Fruit fly (Drosophila melanogaster): ENCODE results near the gene CG32266.
A peak's percentile ranks its signal among the peaks of the same experiment; 100 is the strongest.

The CG32266 gene

DNA sequence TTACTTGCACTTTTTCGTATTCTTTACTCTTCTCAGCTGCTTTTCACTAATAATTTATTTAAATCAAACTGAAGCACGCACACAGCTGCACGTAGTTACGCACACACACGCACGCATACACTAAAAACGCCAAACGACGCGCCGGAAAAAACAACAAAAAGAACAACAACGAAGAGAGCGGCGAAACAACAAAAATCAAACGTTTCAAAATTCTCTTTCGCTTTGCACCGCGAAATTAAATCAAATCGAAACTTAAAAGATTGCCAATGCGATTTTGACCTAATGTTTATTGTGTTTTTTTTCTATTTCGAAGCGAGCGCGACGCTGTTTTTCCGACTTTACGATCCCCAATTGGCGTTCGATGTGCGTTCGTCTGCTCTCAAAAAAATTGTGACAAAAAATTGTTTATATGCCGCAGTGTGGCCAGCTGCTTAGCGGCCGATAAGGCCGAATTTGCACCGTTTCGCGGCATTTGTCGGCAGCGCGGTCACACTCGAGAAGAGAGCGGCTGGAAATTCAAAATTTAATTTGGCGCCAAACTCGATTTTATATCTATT lies 2.9 kb upstream of the CG32266 start (continued):
- TF ChIP-seq CG10209 (GFP tag; optimal IDR thresholded peaks at IDR 0.05) (peak; percentile 7), CG15073 (GFP tag; optimal IDR thresholded peaks at IDR 0.05) (no peak), her (GFP tag; optimal IDR thresholded peaks at IDR 0.05) (peak; percentile 16), CG3838 (GFP tag; optimal IDR thresholded peaks at IDR 0.05) (no peak), lmd (GFP tag; IDR thresholded peaks at IDR 0.05) (no peak), tgo (GFP tag; IDR thresholded peaks at IDR 0.05) (no peak), insv (GFP tag; optimal IDR thresholded peaks at IDR 0.05) (peak in 1 of 2 experiments; percentile 61), CG9437 (GFP tag; optimal IDR thresholded peaks at IDR 0.05) (no peak), Sin3A (optimal IDR thresholded peaks at IDR 0.05) (peak; percentile 2), CG5953 (GFP tag; IDR thresholded peaks at IDR 0.05) (no peak), lbe (GFP tag; optimal IDR thresholded peaks at IDR 0.05) (no peak), sima (GFP tag; optimal IDR thresholded peaks at IDR 0.05) (no peak), org-1 (GFP tag; optimal IDR thresholded peaks at IDR 0.05) (no peak), CG7928 (GFP tag; optimal IDR thresholded peaks at IDR 0.05) (no peak), oc (tag; optimal IDR thresholded peaks at IDR 0.05) (peak; percentile 32), CG14667 (GFP tag; IDR thresholded peaks at IDR 0.05) (no peak), CG2116 (GFP tag; optimal IDR thresholded peaks at IDR 0.05) (peak; percentile 47), Atf6 (GFP tag; IDR thresholded peaks at IDR 0.05) (no peak), CG3847 (GFP tag; IDR thresholded peaks at IDR 0.05) (peak; percentile 67), ab (GFP tag; optimal IDR thresholded peaks at IDR 0.05) (no peak), Eip74EF (GFP tag; optimal IDR thresholded peaks at IDR 0.05) (peak in 1 of 2 experiments; percentile 14), fd102C (GFP tag; optimal IDR thresholded peaks at IDR 0.05) (peak; percentile 38), CG14860 (GFP tag; IDR thresholded peaks at IDR 0.05; ENCODE audit: partially characterized antibody) (no peak), C15 (GFP tag; IDR thresholded peaks at IDR 0.05) (no peak), CG12155 (GFP tag; optimal IDR thresholded peaks at IDR 0.05) (no peak), vvl (GFP tag; IDR thresholded peaks at IDR 0.05) (peak; percentile 64; the same call in 1 of the 2 replicates), CG2889 (GFP tag; IDR thresholded peaks at IDR 0.05) (no peak), esg (GFP tag; conservative IDR thresholded peaks at IDR 0.05) (no peak), D (optimal IDR thresholded peaks at IDR 0.05) (no peak), D (GFP tag; optimal IDR thresholded peaks at IDR 0.05) (no peak), CG11093 (GFP tag; IDR thresholded peaks at IDR 0.05) (no peak), CG42726 (GFP tag; IDR thresholded peaks at IDR 0.05; ENCODE audit: partially characterized antibody) (peak; percentile 81), CrebB (tag; optimal IDR thresholded peaks at IDR 0.05) (peak; percentile 59), Lpt (GFP tag; optimal IDR thresholded peaks at IDR 0.05) (no peak), lab (GFP tag; optimal IDR thresholded peaks at IDR 0.05) (peak; percentile 51), Blimp-1 (GFP tag; optimal IDR thresholded peaks at IDR 0.05) (no peak), al (GFP tag; IDR thresholded peaks at IDR 0.05) (no peak), CG9797 (GFP tag; optimal IDR thresholded peaks at IDR 0.05) (peak; percentile 88), CG17912 (GFP tag; optimal IDR thresholded peaks at IDR 0.05) (peak; percentile 67), nerfin-2 (GFP tag; IDR thresholded peaks at IDR 0.05; ENCODE audit: partially characterized antibody) (no peak), CG1024 (GFP tag; IDR thresholded peaks at IDR 0.05) (no peak), YL-1 (GFP tag; optimal IDR thresholded peaks at IDR 0.05) (peak; percentile 66), CG1529 (GFP tag; optimal IDR thresholded peaks at IDR 0.05) (no peak), ken (GFP tag; IDR thresholded peaks at IDR 0.05) (no peak), cwo (GFP tag; optimal IDR thresholded peaks at IDR 0.05) (no peak), tna (GFP tag; IDR thresholded peaks at IDR 0.05; ENCODE audit: partially characterized antibody) (peak; percentile 10; the same call in 1 of the 2 replicates), tup (GFP tag; optimal IDR thresholded peaks at IDR 0.05) (no peak), CG9817 (tag; optimal IDR thresholded peaks at IDR 0.05) (no peak), chm (GFP tag; IDR thresholded peaks at IDR 0.05) (peak; percentile 68), CG15479 (GFP tag; optimal IDR thresholded peaks at IDR 0.05) (no peak), corto (GFP tag; optimal IDR thresholded peaks at IDR 0.05) (no peak)

Measured in whole organism, embryonic.